Worm (Caenorhabditis elegans) whole organism, L2 larva: ENCODE measurements around the gene F53B3.6.
A peak's percentile ranks its signal among the peaks of the same experiment; 100 is the strongest.
"Not testable (repeated sequence)": the region's sequence is repeated elsewhere in the genome, so short reads cannot be mapped to it uniquely, and the experiment has no call there.

ENCODE experiments used
- F13H6.1 ChIP-seq: sonication (generic microtip); optimal IDR thresholded peaks from 2 replicates; lab custom pipeline; 2016; ENCODE audit warnings: missing genetic modification characterization, missing compliant biosample characterization
- R02D3.7 ChIP-seq: fragments of 150-350 bp; optimal IDR thresholded peaks from 2 replicates; lab custom pipeline; 2014; ENCODE audit warnings: missing biosample characterization, missing genetic modification characterization
- Y55F3AM.14 ChIP-seq: fragments of 200-800 bp; sonication (Bioruptor generic); optimal IDR thresholded peaks from 2 replicates; lab custom pipeline; 2018; ENCODE audit warnings: mild to moderate bottlenecking, missing genetic modification characterization, missing compliant biosample characterization
- alr-1 ChIP-seq: fragments of 150-350 bp; optimal IDR thresholded peaks from 2 replicates; lab custom pipeline; 2014; ENCODE audit warnings: missing biosample characterization, missing genetic modification characterization
- aly-2 ChIP-seq: fragments of 150-350 bp; optimal IDR thresholded peaks from 2 replicates; lab custom pipeline; 2014; ENCODE audit warnings: missing biosample characterization, missing genetic modification characterization
- ama-1 ChIP-seq: fragments of 150-350 bp; optimal IDR thresholded peaks from 2 replicates; lab custom pipeline; 2018; ENCODE audit warnings: inconsistent platforms
- blmp-1 ChIP-seq: sonication (generic microtip); optimal IDR thresholded peaks from 2 replicates; lab custom pipeline; 2017; ENCODE audit warnings: missing genetic modification characterization, mild to moderate bottlenecking, missing compliant biosample characterization, antibody characterized with exemption, moderate library complexity; ENCODE audit not compliant: insufficient read depth
- ceh-16 ChIP-seq: fragments of 150-350 bp; optimal IDR thresholded peaks from 2 replicates; lab custom pipeline; 2014; ENCODE audit warnings: missing biosample characterization, missing genetic modification characterization
- ceh-82 ChIP-seq: fragments of 150-350 bp; optimal IDR thresholded peaks from 2 replicates; lab custom pipeline; 2014; ENCODE audit warnings: missing biosample characterization, missing genetic modification characterization
- egl-27 ChIP-seq: sonication (generic microtip); optimal IDR thresholded peaks from 3 replicates; lab custom pipeline; 2017; ENCODE audit warnings: missing biosample characterization, missing genetic modification reagents, missing genetic modification characterization
- elt-1 ChIP-seq: fragments of 150-350 bp; optimal IDR thresholded peaks from 2 replicates; lab custom pipeline; 2014; ENCODE audit warnings: missing biosample characterization, missing genetic modification characterization
- fos-1 ChIP-seq: fragments of 150-350 bp; optimal IDR thresholded peaks from 2 replicates; lab custom pipeline; 2014; ENCODE audit warnings: missing biosample characterization, missing genetic modification characterization
- lin-11 ChIP-seq: fragments of 150-350 bp; sonication (generic microtip); optimal IDR thresholded peaks from 2 replicates; lab custom pipeline; 2014; ENCODE audit warnings: missing biosample characterization, missing genetic modification characterization, inconsistent platforms, mixed read lengths
- lsy-2 ChIP-seq, 2 experiments: fragments of 150-350 bp in 1 of 2; sonication (generic microtip) in 1 of 2; optimal IDR thresholded peaks; 2 replicates each; lab custom pipeline; 2014 to 2017; ENCODE audit warnings: missing biosample characterization in 2 of 2, missing genetic modification characterization in 2 of 2
- mdl-1 ChIP-seq, 2 experiments: fragments of 150-350 bp in 1 of 2; sonication (generic microtip) in 1 of 2; optimal IDR thresholded peaks; 2 replicates each; lab custom pipeline; 2017; ENCODE audit warnings: missing biosample characterization in 2 of 2, missing genetic modification characterization in 2 of 2
- nhr-10 ChIP-seq: sonication (generic microtip); optimal IDR thresholded peaks from 2 replicates; lab custom pipeline; 2017; ENCODE audit warnings: missing biosample characterization, missing genetic modification characterization
- nhr-11 ChIP-seq: fragments of 150-350 bp; optimal IDR thresholded peaks from 2 replicates; lab custom pipeline; 2014; ENCODE audit warnings: missing biosample characterization, missing genetic modification characterization
- nhr-12 ChIP-seq: fragments of 150-350 bp; optimal IDR thresholded peaks from 2 replicates; lab custom pipeline; 2014; ENCODE audit warnings: missing biosample characterization, missing genetic modification characterization
- nhr-129 ChIP-seq: fragments of 150-350 bp; optimal IDR thresholded peaks from 2 replicates; lab custom pipeline; 2014; ENCODE audit warnings: missing biosample characterization, missing genetic modification characterization
- nhr-21 ChIP-seq: fragments of 150-350 bp; optimal IDR thresholded peaks from 2 replicates; lab custom pipeline; 2014; ENCODE audit warnings: missing biosample characterization, missing genetic modification characterization
- nhr-25 ChIP-seq: fragments of 150-350 bp; sonication (generic microtip); optimal IDR thresholded peaks from 3 replicates; lab custom pipeline; 2014; ENCODE audit warnings: missing biosample characterization, missing genetic modification characterization
- sem-4 ChIP-seq: fragments of 150-350 bp; optimal IDR thresholded peaks from 2 replicates; lab custom pipeline; 2014; ENCODE audit warnings: missing biosample characterization, missing genetic modification reagents, missing genetic modification characterization
- skn-1 ChIP-seq: sonication (generic microtip); optimal IDR thresholded peaks from 2 replicates; lab custom pipeline; 2017; ENCODE audit warnings: missing biosample characterization, missing genetic modification characterization
- sma-3 ChIP-seq: sonication (generic microtip); optimal IDR thresholded peaks from 2 replicates; lab custom pipeline; 2016; ENCODE audit warnings: missing genetic modification reagents, missing genetic modification characterization, missing compliant biosample characterization
- sma-9 ChIP-seq, 2 experiments: fragments of 150-350 bp in 1 of 2; sonication (generic microtip) in 1 of 2; optimal IDR thresholded peaks; 2 replicates each; lab custom pipeline; 2014 to 2016; ENCODE audit warnings: missing genetic modification characterization in 2 of 2, mild to moderate bottlenecking in 1 of 2, missing biosample characterization in 1 of 2, missing compliant biosample characterization in 1 of 2, missing genetic modification reagents in 1 of 2, moderate library complexity in 1 of 2
- snpc-4 ChIP-seq: fragments of 150-350 bp; optimal IDR thresholded peaks from 2 replicates; lab custom pipeline; 2014; ENCODE audit warnings: missing biosample characterization, missing genetic modification characterization
- unc-39 ChIP-seq: fragments of 150-350 bp; optimal IDR thresholded peaks from 2 replicates; lab custom pipeline; 2014; ENCODE audit warnings: missing biosample characterization, missing genetic modification characterization
- unc-55 ChIP-seq: fragments of 150-350 bp; sonication (generic microtip); optimal IDR thresholded peaks from 3 replicates; lab custom pipeline; 2014; ENCODE audit warnings: missing biosample characterization, missing genetic modification reagents, missing genetic modification characterization
- zag-1 ChIP-seq: fragments of 150-350 bp; optimal IDR thresholded peaks from 2 replicates; lab custom pipeline; 2014; ENCODE audit warnings: missing biosample characterization, missing genetic modification characterization
- ztf-1 ChIP-seq: fragments of 200-800 bp; sonication (Bioruptor generic); conservative IDR thresholded peaks from 2 replicates; pipeline ENCODE4 v1.3.6; 2022; ENCODE audit warnings: missing genetic modification characterization, missing compliant biosample characterization
- ztf-4 ChIP-seq: fragments of 150-350 bp; optimal IDR thresholded peaks from 2 replicates; lab custom pipeline; 2014; ENCODE audit warnings: missing biosample characterization, missing genetic modification characterization

Gene F53B3.6

DNA sequence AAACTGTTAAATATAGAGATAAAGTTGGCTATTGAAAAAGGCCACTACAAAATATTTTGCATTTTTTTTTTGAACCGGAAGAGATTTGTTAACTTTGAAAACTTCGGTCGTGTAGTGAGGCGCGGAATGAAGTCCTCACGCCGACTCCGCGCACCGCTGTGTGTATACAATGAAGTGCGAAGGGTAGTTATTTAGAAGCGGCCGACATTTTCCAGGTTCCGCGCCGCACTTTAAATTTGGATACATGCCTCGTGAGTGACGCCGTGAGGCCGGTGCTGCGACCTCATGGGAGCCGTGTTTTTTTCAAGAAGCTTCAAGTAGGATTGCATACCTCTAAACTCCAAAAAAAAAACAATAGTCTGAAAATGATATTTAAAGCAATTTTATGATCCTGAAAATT, 27.9 kb downstream of the F53B3.6 start:
- TF ChIP-seq snpc-4 = peak; percentile 92
- no peak for TF ChIP-seq fos-1 (tag; lab: Kevin White, UChicago)
- TF ChIP-seq Y55F3AM.14 (GFP tag; lab: Kevin White, UChicago) = no peak

DNA sequence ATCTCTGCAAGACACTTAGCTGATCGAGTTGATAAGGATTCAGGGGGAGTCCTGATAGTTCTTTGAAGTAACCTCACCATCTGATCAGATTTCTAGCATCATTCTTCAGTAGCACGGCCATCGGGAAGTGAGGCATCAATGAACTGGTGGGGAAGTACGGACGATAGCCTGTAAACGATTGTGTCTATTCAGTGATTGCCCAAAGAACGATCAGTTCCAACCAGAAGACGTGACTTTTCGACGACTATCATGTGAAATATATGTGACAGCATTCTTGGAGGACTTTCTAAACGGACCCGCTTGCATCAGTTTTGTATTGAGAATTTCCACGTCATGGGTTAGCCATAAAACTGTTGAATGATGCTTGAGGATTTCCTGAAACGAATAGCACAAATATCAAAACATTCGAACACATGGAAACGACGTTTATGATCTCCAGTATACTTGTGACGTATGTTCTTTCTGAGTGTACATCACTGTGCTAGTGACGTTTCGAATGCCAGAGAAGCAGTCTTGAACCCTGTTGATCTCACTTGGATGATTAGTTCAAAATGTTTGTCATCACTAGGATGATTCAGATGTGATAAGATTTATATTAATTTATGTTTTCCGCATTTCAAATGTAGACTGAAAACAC, 29.1 kb downstream of the F53B3.6 start:
- TF ChIP-seq nhr-25 (tag; lab: Kevin White, UChicago) (peak; percentile 82), ztf-1 (no peak), sma-3 (GFP tag; lab: Kevin White, UChicago) (peak; percentile 74), unc-55 (GFP tag; lab: Kevin White, UChicago) (no peak), lin-11 (tag; lab: Kevin White, UChicago) (no peak), Y55F3AM.14 (GFP tag; lab: Kevin White, UChicago) (no peak), blmp-1 (no peak), unc-39 (tag; lab: Kevin White, UChicago) (no peak), egl-27 (tag; lab: Kevin White, UChicago) (no peak), ztf-4 (tag; lab: Kevin White, UChicago) (no peak), nhr-21 (peak; percentile 82), F13H6.1 (no peak), nhr-129 (tag; lab: Kevin White, UChicago) (peak; percentile 33), ceh-82 (tag; lab: Kevin White, UChicago) (no peak), alr-1 (no peak), snpc-4 (no peak), sma-9 (GFP tag; optimal IDR thresholded peaks at IDR 0.05; lab: Kevin White, UChicago) (peak; percentile 84), sma-9 (tag; optimal IDR thresholded peaks at IDR 0.05; lab: Kevin White, UChicago) (no peak), aly-2 (no peak), sem-4 (tag; lab: Kevin White, UChicago) (no peak), nhr-11 (tag; lab: Kevin White, UChicago) (no peak), R02D3.7 (no peak), skn-1 (tag; lab: Kevin White, UChicago) (no peak)

DNA sequence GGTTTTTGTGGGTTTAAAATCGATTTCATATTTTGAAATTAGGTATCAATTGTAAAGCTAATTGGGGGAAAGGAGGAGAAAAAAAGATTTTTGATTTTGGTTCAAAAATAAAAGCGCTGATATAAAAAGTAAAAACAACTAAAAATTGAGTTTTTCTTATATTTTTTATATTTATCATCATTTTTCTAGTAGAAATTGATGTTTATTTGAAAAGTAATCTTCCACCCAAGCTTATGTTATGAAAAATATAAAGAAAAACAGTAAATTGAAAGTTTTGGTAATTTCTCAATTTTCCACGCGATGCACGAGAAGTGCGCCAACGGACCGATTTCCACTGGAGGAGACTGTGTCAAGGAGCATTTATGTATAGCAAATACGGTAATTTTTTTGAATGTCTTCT, 30.2 kb downstream of the F53B3.6 start, which contains the start of gene B0410.1:
Gene B0410.1 (plus strand): TSS at position 301 of the 400 bp plus-strand sequence.
- not testable (repeated sequence) for TF ChIP-seq nhr-12; sma-3 (GFP tag; lab: Kevin White, UChicago); R02D3.7

DNA sequence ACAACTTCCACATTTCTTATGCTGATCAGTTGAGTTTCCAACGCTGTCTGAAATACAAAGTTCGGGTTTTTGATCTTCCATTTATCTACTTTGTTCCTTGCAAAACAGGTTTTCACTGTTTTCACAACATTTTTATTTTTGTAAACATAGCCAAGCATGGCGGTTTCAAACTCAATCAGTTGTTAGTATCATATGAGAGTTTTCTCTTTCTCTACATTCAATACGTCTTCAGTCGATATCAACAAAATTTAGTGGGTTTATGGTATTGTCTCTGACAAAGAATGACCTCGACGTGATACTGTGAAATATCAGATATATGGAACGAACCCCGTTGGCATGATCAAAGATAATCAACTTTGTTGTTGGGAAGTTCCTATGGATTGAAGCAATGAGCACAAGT, 31.6 kb downstream of the F53B3.6 start:
- TF ChIP-seq nhr-11 (tag; lab: Kevin White, UChicago) (no peak), zag-1 (no peak), R02D3.7 (no peak), ama-1 (lab: Kevin White, UChicago) (no peak), elt-1 (tag; lab: Kevin White, UChicago) (no peak), blmp-1 (peak; percentile 46), sma-9 (GFP tag; optimal IDR thresholded peaks at IDR 0.05; lab: Kevin White, UChicago) (peak; percentile 13), sma-9 (tag; optimal IDR thresholded peaks at IDR 0.05; lab: Kevin White, UChicago) (no peak), nhr-25 (tag; lab: Kevin White, UChicago) (peak; percentile 47), nhr-10 (tag; lab: Kevin White, UChicago) (no peak)

DNA sequence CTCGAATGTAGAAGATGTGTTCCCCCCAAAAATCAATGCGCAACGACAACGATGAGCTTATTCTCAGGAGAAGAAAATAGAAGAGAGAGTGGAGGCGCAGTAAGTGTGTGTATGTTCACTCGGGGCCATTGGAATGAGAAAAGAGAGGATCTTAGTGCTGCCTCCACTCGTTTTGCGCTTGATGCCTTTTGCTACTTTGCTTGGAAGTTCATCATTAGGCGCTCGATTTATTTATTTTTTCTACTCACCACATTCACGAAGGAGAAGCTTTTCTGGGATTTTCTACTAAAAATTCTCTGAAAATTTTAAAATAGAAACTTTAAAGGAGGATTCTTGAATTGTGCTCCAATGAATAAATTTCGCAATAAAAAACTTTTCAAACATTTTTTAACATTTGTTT, 34.2 kb downstream of the F53B3.6 start, which contains the start of gene F52B10.3:
Gene F52B10.3 (minus strand): TSS at position 101 of the 400 bp plus-strand sequence.
- TF ChIP-seq unc-55 (GFP tag; lab: Kevin White, UChicago) = peak; percentile 14
- TF ChIP-seq nhr-25 (tag; lab: Kevin White, UChicago) = no peak

DNA sequence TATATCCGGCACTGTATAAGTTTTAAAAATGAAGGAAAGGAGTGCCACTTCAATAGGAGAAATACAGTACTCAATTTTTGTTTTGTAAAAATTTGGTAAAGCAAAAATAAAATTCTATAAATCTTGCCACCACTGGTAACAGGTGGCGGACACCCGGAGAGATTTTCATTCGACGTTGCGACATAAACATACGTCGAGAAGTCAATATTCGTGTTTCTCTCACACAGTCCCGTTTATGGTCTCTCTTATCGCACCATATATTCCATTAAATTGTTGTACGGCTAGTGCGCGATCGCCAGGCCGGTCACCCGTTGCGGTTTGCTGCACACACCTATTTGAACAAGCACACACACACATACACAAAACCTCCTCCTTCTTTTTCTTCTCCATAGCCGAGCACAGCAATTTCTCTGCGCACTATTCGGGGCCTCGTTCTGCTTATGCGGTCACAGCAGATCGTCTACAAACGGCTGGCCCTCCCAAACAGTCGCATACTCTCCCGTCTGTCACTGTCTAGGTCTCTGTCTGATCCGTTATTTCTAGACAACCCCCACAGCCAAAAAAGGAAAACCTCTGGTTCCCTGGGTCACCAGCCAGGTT, 37.0 kb downstream of the F53B3.6 start:
- TF ChIP-seq egl-27 (tag; lab: Kevin White, UChicago) (no peak), lsy-2 (tag; optimal IDR thresholded peaks at IDR 0.05; lab: Kevin White, UChicago) (no peak), ztf-1 (no peak), ceh-16 (tag; lab: Kevin White, UChicago) (no peak), ceh-82 (tag; lab: Kevin White, UChicago) (no peak), nhr-10 (tag; lab: Kevin White, UChicago) (no peak), mdl-1 (tag; optimal IDR thresholded peaks at IDR 0.05; lab: Kevin White, UChicago) (no peak)
